Worm (Caenorhabditis elegans) whole organism, young adult: ENCODE data around the gene fbxb-104.

Experiments
- F10E7.11 ChIP-seq: sonication (generic microtip); optimal IDR thresholded peaks from 2 replicates; lab custom pipeline; 2017; ENCODE audit warnings: mild to moderate bottlenecking, missing genetic modification characterization, moderate library complexity, missing compliant biosample characterization
- F22D6.2 ChIP-seq: sonication (generic microtip); optimal IDR thresholded peaks from 2 replicates; lab custom pipeline; 2016; ENCODE audit warnings: mild to moderate bottlenecking, missing genetic modification characterization, missing compliant biosample characterization
- attf-5 ChIP-seq: fragments of 200-800 bp; sonication (Bioruptor generic); optimal IDR thresholded peaks from 2 replicates; lab custom pipeline; 2018; ENCODE audit warnings: mild to moderate bottlenecking, missing genetic modification characterization, missing compliant biosample characterization
- cebp-1 ChIP-seq, 2 experiments: fragments of 200-800 bp in 1 of 2; sonication (Bioruptor generic) in 1 of 2; sonication (generic microtip) in 1 of 2; IDR thresholded peaks in 1 of 2; optimal IDR thresholded peaks in 1 of 2; 2 replicates each; pipeline versions ENCODE4 v1.3.6 to Lab custom; 2017 to 2022; ENCODE audit warnings: missing compliant biosample characterization in 2 of 2, missing genetic modification characterization in 2 of 2, mild to moderate bottlenecking in 1 of 2, missing genetic modification reagents in 1 of 2, moderate library complexity in 1 of 2
- ceh-27 ChIP-seq: fragments of 200-800 bp; sonication (Bioruptor generic); optimal IDR thresholded peaks from 2 replicates; lab custom pipeline; 2018; ENCODE audit warnings: mild to moderate bottlenecking, missing genetic modification characterization, moderate library complexity, missing compliant biosample characterization
- dox-1 ChIP-seq: fragments of 200-800 bp; sonication (Bioruptor generic); IDR thresholded peaks from 2 replicates; pipeline ENCODE4 v1.3.6; 2022; ENCODE audit warnings: missing genetic modification reagents, missing genetic modification characterization, missing compliant biosample characterization
- egrh-3 ChIP-seq: fragments of 200-800 bp; sonication (Bioruptor generic); IDR thresholded peaks from 2 replicates; pipeline ENCODE4 v1.3.6; 2022; ENCODE audit warnings: missing genetic modification reagents, missing genetic modification characterization, missing compliant biosample characterization
- ets-4 ChIP-seq: fragments of 200-800 bp; sonication (Bioruptor generic); optimal IDR thresholded peaks from 2 replicates; lab custom pipeline; 2018; ENCODE audit warnings: mild to moderate bottlenecking, missing genetic modification characterization, missing compliant biosample characterization
- hmg-1.2 ChIP-seq: fragments of 200-800 bp; sonication (Bioruptor generic); IDR thresholded peaks from 2 replicates; pipeline ENCODE4 v1.3.6; 2022; ENCODE audit warnings: missing genetic modification reagents, missing genetic modification characterization, missing compliant biosample characterization
- lin-26 ChIP-seq: fragments of 200-800 bp; sonication (Bioruptor generic); IDR thresholded peaks from 2 replicates; pipeline ENCODE4 v1.3.6; 2022; ENCODE audit warnings: missing genetic modification reagents, missing genetic modification characterization, missing compliant biosample characterization
- mcd-1 ChIP-seq: fragments of 200-800 bp; sonication (Bioruptor generic); IDR thresholded peaks from 2 replicates; pipeline ENCODE4 v1.3.6; 2022; ENCODE audit warnings: missing genetic modification reagents, missing genetic modification characterization, missing compliant biosample characterization
- nhr-80 ChIP-seq: sonication (generic microtip); optimal IDR thresholded peaks from 2 replicates; lab custom pipeline; 2016; ENCODE audit warnings: missing genetic modification characterization, missing compliant biosample characterization
- snpc-4 ChIP-seq, 5 experiments: fragments of 150-350 bp in 1 of 5; sonication (generic microtip) in 4 of 5; optimal IDR thresholded peaks; 2 replicates each; lab custom pipeline; 2014 to 2018; ENCODE audit warnings: missing genetic modification characterization in 5 of 5, missing biosample characterization in 3 of 5, antibody characterized with exemption in 2 of 5, mild to moderate bottlenecking in 2 of 5, missing compliant biosample characterization in 2 of 5, missing genotype in 2 of 5, moderate library complexity in 2 of 5, missing genetic modification reagents in 1 of 5
- sptf-2 ChIP-seq: fragments of 200-800 bp; sonication (Bioruptor generic); optimal IDR thresholded peaks from 2 replicates; lab custom pipeline; 2018; ENCODE audit warnings: mild to moderate bottlenecking, missing genetic modification characterization, missing compliant biosample characterization
- xnd-1 ChIP-seq: sonication (generic microtip); optimal IDR thresholded peaks from 2 replicates; lab custom pipeline; 2016; ENCODE audit warnings: missing genotype, missing genetic modification reagents, missing genetic modification characterization, missing compliant biosample characterization
- zfh-2 ChIP-seq: fragments of 200-800 bp; sonication (Bioruptor generic); conservative IDR thresholded peaks from 2 replicates; pipeline ENCODE4 v1.3.6; 2022; ENCODE audit warnings: missing genetic modification reagents, missing genetic modification characterization, missing compliant biosample characterization
- ztf-22 ChIP-seq: fragments of 200-800 bp; sonication (Bioruptor generic); optimal IDR thresholded peaks from 2 replicates; lab custom pipeline; 2018; ENCODE audit warnings: mild to moderate bottlenecking, missing genetic modification characterization, moderate library complexity, missing compliant biosample characterization
- ztf-25 ChIP-seq: fragments of 200-800 bp; sonication (Bioruptor generic); IDR thresholded peaks from 2 replicates; pipeline ENCODE4 v1.3.6; 2022; ENCODE audit warnings: missing genetic modification reagents, missing genetic modification characterization, missing compliant biosample characterization

fbxb-104 gene

DNA sequence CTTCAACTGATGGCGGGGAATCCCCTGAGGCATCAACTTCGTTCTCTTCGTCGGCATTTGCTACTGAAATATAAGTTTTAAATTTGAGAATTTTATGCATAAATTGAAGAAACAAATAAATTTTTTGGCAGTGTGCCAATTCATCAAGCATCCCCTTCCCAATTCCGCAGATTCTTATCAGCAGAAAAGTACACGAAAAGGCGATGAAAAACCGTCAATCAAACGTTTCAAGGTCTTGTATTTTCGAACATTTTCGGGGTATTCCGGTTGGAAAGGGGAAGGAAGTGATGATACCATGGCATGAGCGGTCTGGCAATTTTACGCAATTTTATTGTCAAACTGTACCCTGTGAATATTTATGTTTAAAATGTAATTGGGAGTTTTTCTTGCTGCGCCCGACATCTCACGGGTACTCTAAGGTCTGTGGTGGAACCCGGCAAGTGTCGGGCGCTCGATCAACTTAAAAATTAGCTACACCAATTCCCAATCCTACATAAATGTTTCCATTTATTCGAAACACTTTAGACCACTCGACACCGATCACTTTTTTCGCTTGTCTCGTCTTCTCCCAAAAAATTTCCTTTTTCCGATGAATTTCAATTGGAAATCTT, 42.1 kb downstream of the fbxb-104 start:
- 0 out of 2 replicates have a peak, but pooled peaks have one; percentile 16 for TF ChIP-seq dox-1 (GFP tag; lab: Robert Waterston, UW)
- no peak for TF ChIP-seq mcd-1 (GFP tag; lab: Robert Waterston, UW)
- no peak for TF ChIP-seq F10E7.11 (tag; lab: Kevin White, UChicago)
- TF ChIP-seq snpc-4 (GFP tag; optimal IDR thresholded peaks at IDR 0.05; lab: Kevin White, UChicago): no peak
- TF ChIP-seq snpc-4 (tag; optimal IDR thresholded peaks at IDR 0.05; lab: Kevin White, UChicago): peak; percentile 3 to 75 (median 58)
- TF ChIP-seq sptf-2 (GFP tag; lab: Kevin White, UChicago): no peak
- TF ChIP-seq ets-4 (GFP tag; lab: Kevin White, UChicago): peak; percentile 17
- TF ChIP-seq nhr-80 (tag; lab: Kevin White, UChicago): peak; percentile 30
- no peak for TF ChIP-seq xnd-1 (tag; lab: Kevin White, UChicago)

DNA sequence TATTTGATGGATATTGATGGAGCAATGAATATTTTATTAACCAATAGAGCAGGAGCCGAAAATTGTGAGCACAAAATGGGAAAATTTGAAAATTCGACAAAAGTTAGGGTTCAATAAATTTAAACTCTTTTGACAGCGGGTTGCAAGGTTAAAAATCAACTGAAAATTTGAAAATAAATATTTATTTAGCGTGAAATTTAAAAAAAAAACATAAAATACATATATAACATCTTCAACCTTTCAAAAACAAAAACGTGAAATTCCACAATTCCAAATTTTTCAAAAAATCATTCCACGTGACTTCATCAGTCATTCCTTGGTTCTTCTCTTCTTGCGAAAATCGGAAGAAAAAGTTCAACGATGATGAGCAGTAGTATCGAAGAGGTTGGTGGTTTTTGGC, 47.7 kb downstream of the fbxb-104 start, which contains the start of gene C16C8.18:
Gene C16C8.18, plus strand, starts transcription at position 301 of the 400 bp plus-strand sequence.
- no peak for TF ChIP-seq lin-26 (GFP tag; lab: Robert Waterston, UW)
- no peak for TF ChIP-seq snpc-4 (GFP tag; optimal IDR thresholded peaks at IDR 0.05; lab: Kevin White, UChicago)
- no peak for TF ChIP-seq snpc-4 (tag; optimal IDR thresholded peaks at IDR 0.05; lab: Kevin White, UChicago)
- TF ChIP-seq, all 124 proteins: peak for 0

DNA sequence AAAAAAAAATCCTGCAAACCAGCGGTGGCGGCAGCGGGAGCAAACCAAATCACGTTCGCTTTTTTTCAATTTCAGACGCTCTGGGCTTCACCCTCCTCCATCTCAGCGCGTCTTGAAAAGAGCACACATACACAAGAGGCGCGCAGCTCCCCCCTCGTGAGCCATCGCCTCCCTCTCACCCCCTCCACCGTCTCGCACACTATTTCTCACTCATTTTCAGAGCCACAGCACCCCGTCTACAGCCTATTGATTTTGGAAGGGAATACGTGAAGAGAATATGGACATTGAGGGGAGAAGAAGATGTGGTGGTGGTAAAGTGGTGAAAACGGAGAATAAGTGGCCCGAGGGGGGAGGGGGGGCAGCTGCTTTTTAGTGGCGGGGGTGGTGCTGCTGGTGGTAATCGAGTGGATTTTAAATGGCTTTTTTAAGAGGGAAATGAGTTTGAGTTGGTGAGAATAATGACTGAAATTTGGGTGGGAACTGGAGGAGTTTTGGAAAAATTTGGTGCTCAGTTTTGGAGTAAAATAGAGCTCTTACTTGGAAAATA, 48.8 kb downstream of the fbxb-104 start:
- TF ChIP-seq ceh-27 (GFP tag; lab: Kevin White, UChicago) (peak; percentile 56), zfh-2 (GFP tag; lab: Robert Waterston, UW) (peak; percentile 92), mcd-1 (GFP tag; lab: Robert Waterston, UW) (peak; percentile 40; the same call in 1 of the 2 replicates), attf-5 (GFP tag; lab: Kevin White, UChicago) (peak; percentile 34), cebp-1 (GFP tag; IDR thresholded peaks at IDR 0.05; lab: Robert Waterston, UW) (no peak), cebp-1 (tag; optimal IDR thresholded peaks at IDR 0.05; lab: Kevin White, UChicago) (peak; percentile 29), ztf-25 (GFP tag; lab: Robert Waterston, UW) (no peak), ztf-22 (GFP tag; lab: Kevin White, UChicago) (no peak), egrh-3 (peak; percentile 57), F22D6.2 (tag; lab: Kevin White, UChicago) (no peak), hmg-1.2 (GFP tag; lab: Robert Waterston, UW) (peak; percentile 55; the same call in 1 of the 2 replicates)
